Worm (Caenorhabditis elegans) whole organism, midembryonic: ENCODE data around the gene alg-1.

Source experiments
- T22C8.4 ChIP-seq: fragments of 200-800 bp; sonication (Bioruptor generic); IDR thresholded peaks from 2 replicates; pipeline ENCODE4 v1.3.6; 2022; ENCODE audit warnings: missing genetic modification characterization, missing compliant biosample characterization
- cog-1 ChIP-seq: sonication (generic microtip); optimal IDR thresholded peaks from 2 replicates; lab custom pipeline; 2016; ENCODE audit warnings: missing genetic modification characterization, missing compliant biosample characterization
- flt-1 ChIP-seq: fragments of 200-800 bp; sonication (Bioruptor generic); IDR thresholded peaks from 2 replicates; pipeline ENCODE4 v1.3.6; 2022; ENCODE audit warnings: missing genetic modification characterization, missing compliant biosample characterization
- klf-2 ChIP-seq: fragments of 200-800 bp; sonication (Bioruptor generic); conservative IDR thresholded peaks from 2 replicates; pipeline ENCODE4 v1.3.6; 2022; ENCODE audit warnings: missing genetic modification reagents, missing genetic modification characterization, missing compliant biosample characterization
- med-1 ChIP-seq: sonication (generic microtip); optimal IDR thresholded peaks from 2 replicates; lab custom pipeline; 2017; ENCODE audit warnings: missing genetic modification characterization, mild to moderate bottlenecking, missing compliant biosample characterization, antibody characterized with exemption, missing genetic modification reagents; ENCODE audit not compliant: insufficient read depth
- ref-1 ChIP-seq: fragments of 200-800 bp; sonication (Bioruptor generic); conservative IDR thresholded peaks from 2 replicates; pipeline ENCODE4 v1.3.6; 2022; ENCODE audit warnings: missing genetic modification reagents, missing genetic modification characterization, missing compliant biosample characterization
- tab-1 ChIP-seq: fragments of 200-800 bp; sonication (Bioruptor generic); IDR thresholded peaks from 2 replicates; pipeline ENCODE4 v1.3.6; 2022; ENCODE audit warnings: missing genetic modification characterization, missing compliant biosample characterization
- ztf-23 ChIP-seq: fragments of 200-800 bp; sonication (Bioruptor generic); IDR thresholded peaks from 2 replicates; pipeline ENCODE4 v1.3.6; 2022; ENCODE audit warnings: missing genetic modification reagents, missing genetic modification characterization, missing compliant biosample characterization
- ztf-29 ChIP-seq: fragments of 200-800 bp; sonication (Bioruptor generic); IDR thresholded peaks from 2 replicates; pipeline ENCODE4 v1.3.6; 2022; ENCODE audit warnings: missing genetic modification reagents, missing genetic modification characterization, missing compliant biosample characterization

Gene alg-1

ce11 chrX:13920374-13920986, 28.4 kb upstream of the alg-1 start:
- no peak for TF ChIP-seq tab-1 (GFP tag; lab: Robert Waterston, UW)
- no peak for TF ChIP-seq ref-1
- TF ChIP-seq med-1 (GFP tag; lab: Kevin White, UChicago), result no peak
- 0 out of 2 replicates have a peak, but pooled peaks have one; percentile 9 for TF ChIP-seq ztf-29
- TF ChIP-seq cog-1 (tag; lab: Kevin White, UChicago), result no peak

DNA sequence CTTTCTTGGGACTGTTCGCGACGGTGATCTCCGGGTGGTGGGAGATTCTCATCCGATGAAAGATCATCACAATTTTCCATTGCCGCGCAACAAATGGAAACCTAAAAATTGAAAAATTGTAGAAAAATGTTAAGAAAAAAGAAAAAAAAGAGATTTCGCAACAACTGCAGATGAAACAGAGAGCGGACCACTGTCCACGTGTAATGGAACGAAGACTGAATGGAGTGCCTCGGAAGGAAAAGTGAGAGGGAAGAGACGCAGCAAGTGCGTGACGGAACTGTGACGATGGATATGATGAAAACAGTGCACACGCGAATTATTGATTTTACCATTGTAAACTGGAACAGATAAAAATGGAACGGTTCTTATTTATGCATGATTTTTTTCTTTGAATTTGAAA, 22.9 kb upstream of the alg-1 start, which contains the start of gene meg-2:
Gene meg-2 (minus strand): TSS at position 101 of the 400 bp plus-strand sequence.
- TF ChIP-seq cog-1 (tag; lab: Kevin White, UChicago), result no peak
- TF ChIP-seq ztf-23 (GFP tag; lab: Robert Waterston, UW), result no peak
- no peak for TF ChIP-seq tab-1 (GFP tag; lab: Robert Waterston, UW)
- TF ChIP-seq T22C8.4 (GFP tag; lab: Robert Waterston, UW), result no peak
- TF ChIP-seq ref-1, result no peak
- no peak for TF ChIP-seq med-1 (GFP tag; lab: Kevin White, UChicago)
- no peak for TF ChIP-seq flt-1 (GFP tag; lab: Robert Waterston, UW)
- TF ChIP-seq klf-2 (GFP tag; lab: Robert Waterston, UW), result no peak
- TF ChIP-seq ztf-29, result no peak

ce11 chrX:13928532-13928931, 20.4 kb upstream of the alg-1 start:
- TF ChIP-seq flt-1 (GFP tag; lab: Robert Waterston, UW) (no peak), ztf-23 (GFP tag; lab: Robert Waterston, UW) (no peak), T22C8.4 (GFP tag; lab: Robert Waterston, UW) (no peak), med-1 (GFP tag; lab: Kevin White, UChicago) (no peak), ref-1 (no peak), ztf-29 (no peak), tab-1 (GFP tag; lab: Robert Waterston, UW) (no peak), cog-1 (tag; lab: Kevin White, UChicago) (no peak), klf-2 (GFP tag; lab: Robert Waterston, UW) (no peak)

- no peak for TF ChIP-seq tab-1 (GFP tag; lab: Robert Waterston, UW)
- no peak for TF ChIP-seq med-1 (GFP tag; lab: Kevin White, UChicago)
- TF ChIP-seq klf-2 (GFP tag; lab: Robert Waterston, UW), result no peak
- TF ChIP-seq T22C8.4 (GFP tag; lab: Robert Waterston, UW), result no peak
- no peak for TF ChIP-seq ztf-29
- TF ChIP-seq cog-1 (tag; lab: Kevin White, UChicago), result no peak
- no peak for TF ChIP-seq ztf-23 (GFP tag; lab: Robert Waterston, UW)
- TF ChIP-seq ref-1, result no peak
- no peak for TF ChIP-seq flt-1 (GFP tag; lab: Robert Waterston, UW)
Observed at ce11 chrX:13929534-13929933, 19.4 kb upstream of the alg-1 start, which contains the start of gene meg-1. Gene meg-1 (minus strand): TSS chrX:13929634.

DNA sequence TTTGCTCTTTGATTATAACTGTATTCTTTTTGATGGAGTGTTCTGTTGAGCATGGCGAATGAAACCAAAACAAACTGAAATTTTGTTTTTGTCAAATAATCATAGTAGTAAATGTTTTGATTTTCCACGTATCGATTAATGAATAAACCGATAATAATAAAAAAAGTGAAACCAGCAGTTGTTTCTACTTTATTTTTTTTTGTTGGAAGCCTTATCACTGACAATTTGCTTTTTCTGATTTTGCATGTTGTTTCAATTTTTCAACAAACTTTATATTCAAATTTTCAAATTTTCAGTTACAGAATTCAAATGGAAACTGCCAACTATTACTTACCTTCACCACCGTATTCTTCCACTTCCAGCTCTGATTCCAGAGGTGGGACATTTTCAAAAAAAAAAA, 14.3 kb upstream of the alg-1 start, which contains the start of gene elt-3:
Gene elt-3 (plus strand): TSS at position 301 of the 400 bp plus-strand sequence.
- no peak for TF ChIP-seq T22C8.4 (GFP tag; lab: Robert Waterston, UW)
- TF ChIP-seq ztf-29, result no peak
- no peak for TF ChIP-seq ref-1
- TF ChIP-seq cog-1 (tag; lab: Kevin White, UChicago), result no peak
- TF ChIP-seq klf-2 (GFP tag; lab: Robert Waterston, UW), result no peak
- TF ChIP-seq med-1 (GFP tag; lab: Kevin White, UChicago), result no peak
- no peak for TF ChIP-seq ztf-23 (GFP tag; lab: Robert Waterston, UW)
- TF ChIP-seq flt-1 (GFP tag; lab: Robert Waterston, UW), result no peak
- no peak for TF ChIP-seq tab-1 (GFP tag; lab: Robert Waterston, UW)

- no peak for TF ChIP-seq T22C8.4 (GFP tag; lab: Robert Waterston, UW)
Observed at ce11 chrX:13936719-13937118, 12.2 kb upstream of the alg-1 start.

- no peak for TF ChIP-seq ztf-29
- no peak for TF ChIP-seq ref-1
Observed at ce11 chrX:13937350-13937749, 11.6 kb upstream of the alg-1 start.

DNA sequence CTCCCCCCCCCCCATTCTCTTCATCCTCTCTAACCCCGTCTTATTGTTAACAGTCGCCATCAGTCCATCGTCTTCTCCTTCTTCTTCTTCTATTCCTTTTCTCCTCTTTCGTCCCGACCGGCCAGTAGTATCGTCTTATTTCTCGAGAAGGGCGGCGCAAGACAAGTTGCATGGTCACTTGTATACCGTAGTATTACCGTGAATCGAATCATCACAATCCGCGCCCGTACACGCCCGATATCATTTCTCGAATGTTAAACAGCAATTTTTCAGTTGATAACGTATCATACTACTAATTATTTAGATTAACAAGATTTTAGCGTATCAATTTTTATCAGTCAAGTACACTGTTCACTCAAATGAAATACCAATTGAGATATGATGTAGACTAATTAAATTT, 11.0 kb upstream of the alg-1 start:
- TF ChIP-seq med-1 (GFP tag; lab: Kevin White, UChicago), result no peak
- TF ChIP-seq flt-1 (GFP tag; lab: Robert Waterston, UW), result no peak
- no peak for TF ChIP-seq ztf-29
- no peak for TF ChIP-seq tab-1 (GFP tag; lab: Robert Waterston, UW)
- TF ChIP-seq T22C8.4 (GFP tag; lab: Robert Waterston, UW), result no peak
- no peak for TF ChIP-seq ztf-23 (GFP tag; lab: Robert Waterston, UW)
- no peak for TF ChIP-seq klf-2 (GFP tag; lab: Robert Waterston, UW)
- TF ChIP-seq ref-1, result no peak
- no peak for TF ChIP-seq cog-1 (tag; lab: Kevin White, UChicago)

- TF ChIP-seq ref-1 (no peak), flt-1 (GFP tag; lab: Robert Waterston, UW) (no peak), ztf-29 (no peak), klf-2 (GFP tag; lab: Robert Waterston, UW) (no peak), tab-1 (GFP tag; lab: Robert Waterston, UW) (no peak), cog-1 (tag; lab: Kevin White, UChicago) (no peak), med-1 (GFP tag; lab: Kevin White, UChicago) (no peak), ztf-23 (GFP tag; lab: Robert Waterston, UW) (no peak), T22C8.4 (GFP tag; lab: Robert Waterston, UW) (no peak)
Observed at ce11 chrX:13939388-13939787, 9.5 kb upstream of the alg-1 start.

DNA sequence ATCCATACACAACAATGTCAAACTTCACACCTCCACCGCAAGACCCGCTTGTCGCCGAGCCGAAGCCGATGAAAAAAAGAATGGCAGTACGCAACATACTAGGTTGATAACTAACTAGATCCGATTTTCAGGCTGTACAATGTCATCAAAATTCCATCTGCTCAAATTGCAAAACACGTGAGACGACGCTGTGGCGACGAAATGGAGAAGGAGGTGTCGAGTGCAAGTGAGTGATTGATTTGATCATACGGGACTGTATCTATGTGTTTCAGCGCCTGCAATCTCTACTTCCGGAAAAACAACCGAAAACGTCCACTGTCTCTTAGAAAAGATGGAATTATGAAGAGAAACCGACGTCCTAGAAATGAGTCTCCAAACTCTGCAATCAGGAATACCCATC, 8.6 kb upstream of the alg-1 start:
- no peak for TF ChIP-seq klf-2 (GFP tag; lab: Robert Waterston, UW)
- no peak for TF ChIP-seq flt-1 (GFP tag; lab: Robert Waterston, UW)
- no peak for TF ChIP-seq T22C8.4 (GFP tag; lab: Robert Waterston, UW)
- TF ChIP-seq ref-1, result no peak
- TF ChIP-seq ztf-29, result no peak
- no peak for TF ChIP-seq cog-1 (tag; lab: Kevin White, UChicago)
- no peak for TF ChIP-seq tab-1 (GFP tag; lab: Robert Waterston, UW)
- TF ChIP-seq med-1 (GFP tag; lab: Kevin White, UChicago), result no peak
